Fruit fly (Drosophila melanogaster) S2 (cell line): ENCODE measurements around the gene S-Lap3.

ENCODE experiments used
- CG8478 ChIP-seq: fragments of >200 bp; optimal IDR thresholded peaks from 2 replicates; lab custom pipeline; 2018
- CTCF ChIP-seq, 2 experiments: fragments of >200 bp; optimal IDR thresholded peaks; 2 replicates each; lab custom pipeline; 2018

Gene S-Lap3

DNA sequence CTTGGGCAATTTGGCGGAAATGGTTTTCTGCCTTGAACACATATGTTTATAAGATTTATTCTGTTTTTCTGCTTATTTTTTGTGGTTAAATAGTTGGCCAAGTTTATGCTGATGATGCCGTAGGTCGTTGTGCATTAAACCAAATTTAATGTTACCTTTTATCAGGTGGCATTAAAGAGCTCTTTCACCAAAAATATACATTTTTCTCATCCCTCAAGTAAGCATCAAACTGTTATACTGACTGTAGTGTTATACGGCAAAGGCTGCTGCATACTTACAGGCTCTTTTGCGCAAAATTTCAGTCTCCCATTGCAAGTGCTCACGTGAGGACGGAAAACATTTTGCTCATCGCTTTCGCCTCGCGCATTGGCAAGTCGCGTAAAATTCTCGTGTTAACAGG is 16.1 kb downstream of the S-Lap3 start, which contains the start of gene Rbfox1:
Gene Rbfox1 (plus strand): TSS at position 301 of the 400 bp plus-strand sequence.
- TF ChIP-seq CTCF (optimal IDR thresholded peaks at IDR 0.05; lab: Kevin White, UChicago) (no peak), CG8478 (no peak)

DNA sequence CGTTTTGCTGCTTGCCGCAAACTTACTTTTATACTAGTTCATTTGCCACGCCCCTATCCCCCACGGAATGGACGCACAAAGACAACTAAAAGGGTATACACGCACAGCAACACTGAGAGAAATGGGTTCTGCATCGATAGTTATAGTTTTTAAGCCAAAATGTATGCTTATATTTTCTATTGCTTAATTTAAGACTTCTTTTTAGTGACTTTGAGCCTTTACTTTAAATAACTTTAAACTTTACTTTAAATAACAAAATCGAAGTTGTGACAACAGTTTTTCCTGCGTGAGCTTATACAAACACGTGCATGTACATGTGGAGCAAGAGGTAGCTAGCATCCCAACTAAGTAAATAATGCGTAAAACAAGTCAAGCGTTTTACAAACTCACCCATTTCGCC is 17.5 kb downstream of the S-Lap3 start:
- TF ChIP-seq CG8478 (no peak), CTCF (optimal IDR thresholded peaks at IDR 0.05; lab: Kevin White, UChicago) (no peak)

dm6 chr3L:10485496-10485895 is 20.5 kb downstream of the S-Lap3 start:
- TF ChIP-seq CG8478 (no peak), CTCF (optimal IDR thresholded peaks at IDR 0.05; lab: Kevin White, UChicago) (no peak)

dm6 chr3L:10490561-10490960 is 25.6 kb downstream of the S-Lap3 start, which contains the start of gene S-Lap4:
TSS of gene S-Lap4 (plus strand) at chr3L:10490861.
- TF ChIP-seq CG8478, result no peak
- TF ChIP-seq CTCF (optimal IDR thresholded peaks at IDR 0.05; lab: Kevin White, UChicago), result no peak

DNA sequence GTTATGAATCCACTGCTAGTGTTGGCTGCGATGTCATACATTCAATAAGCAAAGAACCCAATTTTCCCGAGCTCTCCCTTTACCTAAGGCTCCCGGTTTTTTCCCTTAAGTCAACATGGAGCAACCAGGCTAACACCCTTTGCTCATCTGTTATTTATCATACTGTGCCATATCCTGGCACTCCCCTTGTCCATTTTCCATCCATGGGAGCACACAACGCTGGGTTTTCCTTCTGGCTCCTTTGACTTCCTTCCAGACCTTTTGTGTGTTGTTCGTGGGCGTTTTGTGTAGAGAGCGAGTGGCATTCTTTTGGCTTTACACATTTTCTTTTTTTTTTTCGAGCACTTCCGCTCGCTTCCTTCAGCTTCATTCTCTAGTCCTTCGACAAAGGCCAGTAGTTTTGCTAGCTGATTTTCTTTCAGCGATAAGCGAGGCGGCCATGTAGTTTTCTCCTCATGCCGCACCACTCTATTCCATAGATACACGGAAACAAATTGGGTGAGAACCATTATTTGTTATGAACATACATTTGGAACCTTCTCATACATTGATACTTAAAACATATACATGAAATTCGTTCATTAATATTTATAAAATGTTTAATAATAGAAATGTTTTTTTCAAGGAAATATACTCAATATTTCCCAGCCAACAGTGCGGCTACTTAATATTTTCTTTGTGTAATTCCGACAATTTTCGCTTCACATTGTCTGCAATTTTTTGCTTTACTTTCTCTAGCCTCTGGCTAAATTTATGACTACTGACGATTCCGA is 31.1 kb downstream of the S-Lap3 start:
- no peak for TF ChIP-seq CG8478
- no peak for TF ChIP-seq CTCF (optimal IDR thresholded peaks at IDR 0.05; lab: Kevin White, UChicago)

- no peak for TF ChIP-seq CTCF (optimal IDR thresholded peaks at IDR 0.05; lab: Kevin White, UChicago)
- TF ChIP-seq CG8478, result no peak
These were observed 39.6 kb downstream of the S-Lap3 start for dm6 chr3L:10504607-10505006.

DNA sequence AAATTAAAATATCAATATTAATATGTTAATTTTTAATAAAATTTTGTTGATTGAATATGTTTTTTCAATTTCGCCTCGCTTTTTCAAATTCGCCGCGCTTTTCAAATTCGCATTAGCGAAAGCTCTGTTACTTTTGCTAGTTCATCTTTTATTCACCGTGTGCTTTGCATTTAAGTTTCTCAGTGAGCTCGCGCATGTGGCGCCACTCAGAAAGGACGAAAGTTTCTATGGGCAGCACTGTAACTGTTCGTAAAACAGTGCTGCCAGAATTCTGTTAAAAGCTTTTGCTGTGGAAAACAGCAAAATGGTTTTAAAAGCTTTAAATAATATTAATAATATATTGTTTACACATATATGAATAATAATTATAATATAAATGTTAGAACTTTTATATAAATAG is 43.0 kb downstream of the S-Lap3 start:
- TF ChIP-seq CG8478 (no peak), CTCF (optimal IDR thresholded peaks at IDR 0.05; lab: Kevin White, UChicago) (no peak)

dm6 chr3L:10513412-10513811 is 48.4 kb downstream of the S-Lap3 start:
- TF ChIP-seq CTCF (optimal IDR thresholded peaks at IDR 0.05; lab: Kevin White, UChicago) (no peak), CG8478 (no peak)

- TF ChIP-seq CG8478, result no peak
These were observed 49.8 kb downstream of the S-Lap3 start for dm6 chr3L:10514829-10515228.

DNA sequence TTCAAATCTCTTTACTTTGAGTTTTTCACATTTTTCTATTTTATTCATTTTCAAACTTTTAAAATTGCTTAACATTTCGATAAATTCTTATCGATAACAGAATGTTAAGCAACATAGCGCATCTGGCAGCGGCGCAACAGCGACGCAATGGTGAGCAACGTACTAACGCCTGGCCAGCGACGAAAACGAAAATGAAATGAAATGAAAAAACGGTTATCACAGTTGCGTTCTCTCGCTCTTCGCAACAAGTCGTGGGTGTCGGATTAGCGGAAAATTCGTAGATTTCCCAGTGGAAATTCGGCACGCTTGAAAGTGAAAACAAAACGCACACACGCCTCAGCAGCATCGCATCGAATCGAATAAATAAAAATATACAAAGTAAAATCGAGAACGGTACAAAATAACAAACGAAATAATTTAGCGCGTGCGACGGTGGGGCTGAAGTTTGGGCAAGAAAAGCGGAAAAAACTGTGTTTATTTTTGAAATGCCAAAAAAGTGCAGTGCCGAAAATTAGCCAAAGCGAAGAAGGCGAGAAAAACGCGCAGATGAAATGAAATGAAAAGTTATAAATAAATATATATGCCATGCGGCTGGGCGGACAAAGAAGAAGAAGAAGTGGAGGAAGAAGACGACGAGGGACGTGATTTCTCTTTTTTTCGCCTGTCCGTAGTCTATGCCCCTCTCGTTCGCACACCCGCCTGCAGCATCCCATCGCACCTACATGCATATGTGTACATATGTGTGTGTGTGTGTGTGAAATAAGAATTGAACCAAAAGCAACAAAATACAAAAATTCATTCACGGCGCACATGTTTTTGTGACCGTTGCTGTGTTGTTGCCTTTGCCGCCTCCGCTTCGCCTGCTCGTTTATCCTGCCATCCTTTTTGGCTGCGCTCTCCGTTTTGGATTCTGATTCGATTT is 51.1 kb downstream of the S-Lap3 start:
- TF ChIP-seq CG8478 (no peak), CTCF (optimal IDR thresholded peaks at IDR 0.05; lab: Kevin White, UChicago) (no peak)

dm6 chr3L:10516707-10517450 is 51.9 kb downstream of the S-Lap3 start:
- no peak for TF ChIP-seq CG8478
- TF ChIP-seq CTCF (optimal IDR thresholded peaks at IDR 0.05; lab: Kevin White, UChicago), result no peak

dm6 chr3L:10517451-10518385 is 52.7 kb downstream of the S-Lap3 start:
- no peak for TF ChIP-seq CG8478
- no peak for TF ChIP-seq CTCF (optimal IDR thresholded peaks at IDR 0.05; lab: Kevin White, UChicago)
